Worm (Caenorhabditis elegans): ENCODE measurements around the gene C34E11.4.

Gene C34E11.4

ce11 chrX:11784230-11784629, 19.8 kb upstream of the C34E11.4 start, which contains the start of gene Y102F5A.1:
Gene Y102F5A.1 (minus strand): TSS chrX:11784330.
- no peak for TF ChIP-seq dmd-9 (GFP tag; IDR thresholded peaks at IDR 0.05)
- TF ChIP-seq ctbp-1 (GFP tag; IDR thresholded peaks at IDR 0.05): no peak
- no peak for TF ChIP-seq nhr-6 (tag; optimal IDR thresholded peaks at IDR 0.05)
- no peak for TF ChIP-seq lin-1 (GFP tag; IDR thresholded peaks at IDR 0.05)
- TF ChIP-seq mxl-3 (GFP tag; optimal IDR thresholded peaks at IDR 0.05): no peak
- TF ChIP-seq nhr-11 (tag; optimal IDR thresholded peaks at IDR 0.05): no peak
- no peak for TF ChIP-seq lir-3 (tag; optimal IDR thresholded peaks at IDR 0.05)
- no peak for TF ChIP-seq ceh-20 (GFP tag; IDR thresholded peaks at IDR 0.05)
- TF ChIP-seq mdl-1 (tag; optimal IDR thresholded peaks at IDR 0.05): no peak
- no peak for TF ChIP-seq unc-39 (tag; optimal IDR thresholded peaks at IDR 0.05)
- no peak for TF ChIP-seq ZK546.5 (tag; optimal IDR thresholded peaks at IDR 0.05)

- TF ChIP-seq pha-4 (GFP tag; IDR thresholded peaks at IDR 0.05) (no peak), pha-4 (tag; optimal IDR thresholded peaks at IDR 0.05) (peak; percentile 51), tra-1 (GFP tag; IDR thresholded peaks at IDR 0.05) (peak; percentile 63; the same call in 1 of the 2 replicates), daf-8 (GFP tag; IDR thresholded peaks at IDR 0.05) (no peak), php-3 (GFP tag; IDR thresholded peaks at IDR 0.05) (0 out of 2 replicates have a peak, but pooled peaks have one; percentile 13), dve-1 (tag; optimal IDR thresholded peaks at IDR 0.05; ENCODE audit: insufficient read depth) (peak; percentile 61), mep-1 (tag; optimal IDR thresholded peaks at IDR 0.05) (peak; percentile 36), hlh-30 (tag; optimal IDR thresholded peaks at IDR 0.05; ENCODE audit: insufficient read depth) (peak; percentile 84), lsy-2 (tag; optimal IDR thresholded peaks at IDR 0.05) (peak in 1 of 2 experiments; percentile 17), fos-1 (tag; optimal IDR thresholded peaks at IDR 0.05) (no peak), nhr-25 (tag; optimal IDR thresholded peaks at IDR 0.05; ENCODE audit: borderline replicate concordance, insufficient read depth) (no peak), lim-7 (GFP tag; IDR thresholded peaks at IDR 0.05) (peak; percentile 53), gei-8 (GFP tag; optimal IDR thresholded peaks at IDR 0.05) (no peak), nhr-77 (tag; optimal IDR thresholded peaks at IDR 0.05) (peak; percentile 1), dmd-6 (GFP tag; IDR thresholded peaks at IDR 0.05) (peak; percentile 83), T20F7.1 (GFP tag; optimal IDR thresholded peaks at IDR 0.05) (peak; percentile 51), pqm-1 (tag; optimal IDR thresholded peaks at IDR 0.05) (peak; percentile 43), aha-1 (tag) (peak; percentile 35), hlh-11 (tag; optimal IDR thresholded peaks at IDR 0.05) (peak; percentile 74), unc-62 (GFP tag; optimal IDR thresholded peaks at IDR 0.05 in 1 of 2) (peak in 1 of 2 experiments; percentile 94), unc-62 (tag; optimal IDR thresholded peaks at IDR 0.05) (no peak), saeg-2 (GFP tag; IDR thresholded peaks at IDR 0.05) (no peak), Y75B8A.6 (GFP tag; IDR thresholded peaks at IDR 0.05) (0 out of 2 replicates have a peak, but pooled peaks have one; percentile 48), rbr-2 (tag; optimal IDR thresholded peaks at IDR 0.05) (peak; percentile 4), hif-1 (tag; optimal IDR thresholded peaks at IDR 0.05) (no peak), daf-16 (GFP tag; optimal IDR thresholded peaks at IDR 0.05) (no peak), daf-16 (tag; optimal IDR thresholded peaks at IDR 0.05) (peak; percentile 43), nhr-6 (tag; optimal IDR thresholded peaks at IDR 0.05) (peak; percentile 36), nhr-28 (tag; optimal IDR thresholded peaks at IDR 0.05) (peak; percentile 68)
These were observed 13.4 kb upstream of the C34E11.4 start for ce11 chrX:11790600-11790999.

Measured in whole organism, L4 larva.